Worm (Caenorhabditis elegans): Measurements from ENCODE around the gene trip-4.

ce11 chrII:15058282-15058681 lies 19.1 kb downstream of the trip-4 start, which contains the start of gene Y53F4B.17:
- TF ChIP-seq ama-1 (optimal IDR thresholded peaks at IDR 0.05) (no peak), scrt-1 (GFP tag; IDR thresholded peaks at IDR 0.05) (no peak), B0310.2 (tag; optimal IDR thresholded peaks at IDR 0.05) (no peak), ceh-13 (GFP tag; optimal IDR thresholded peaks at IDR 0.05) (no peak), ceh-36 (tag; optimal IDR thresholded peaks at IDR 0.05) (no peak), ets-7 (tag; optimal IDR thresholded peaks at IDR 0.05) (no peak)
